Fruit fly (Drosophila melanogaster) whole organism, embryonic: ENCODE data around the gene CG5262.

ENCODE experiments used
- Atf3 ChIP-seq: fragments of 200-800 bp; sonication (Bioruptor generic); optimal IDR thresholded peaks from 3 replicates; lab custom pipeline; 2016; ENCODE audit warnings: missing biosample characterization, missing genetic modification characterization
- CG11398 ChIP-seq: fragments of 200-800 bp; sonication (Bioruptor generic); optimal IDR thresholded peaks from 2 replicates; lab custom pipeline; 2016; ENCODE audit warnings: missing biosample characterization, missing genetic modification characterization
- CG12236 ChIP-seq: fragments of 200-800 bp; sonication (Bioruptor generic); optimal IDR thresholded peaks from 2 replicates; lab custom pipeline; 2016; ENCODE audit warnings: missing biosample characterization, missing genetic modification characterization
- CG12391 ChIP-seq: fragments of 200-800 bp; sonication (Bioruptor generic); optimal IDR thresholded peaks from 3 replicates; lab custom pipeline; 2018; ENCODE audit warnings: missing biosample characterization, mild to moderate bottlenecking, missing genetic modification characterization, moderate library complexity
- CG14860 ChIP-seq: fragments of 200-800 bp; sonication (Bioruptor generic); IDR thresholded peaks from 3 replicates; pipeline ENCODE4 v1.3.6; 2022; ENCODE audit warnings: missing biosample characterization, missing genetic modification characterization; ENCODE audit not compliant: partially characterized antibody
- CG15073 ChIP-seq: fragments of 200-800 bp; sonication (Bioruptor generic); optimal IDR thresholded peaks from 2 replicates; lab custom pipeline; 2016; ENCODE audit warnings: missing biosample characterization, missing genetic modification characterization
- CG15514 ChIP-seq: fragments of 200-800 bp; sonication (Bioruptor generic); optimal IDR thresholded peaks from 3 replicates; lab custom pipeline; 2017; ENCODE audit warnings: missing biosample characterization, missing genetic modification characterization, mild to moderate bottlenecking, moderate library complexity, missing genetic modification reagents
- CG16815 ChIP-seq: fragments of 200-800 bp; sonication (Bioruptor generic); optimal IDR thresholded peaks from 3 replicates; lab custom pipeline; 2017; ENCODE audit warnings: missing biosample characterization, mild to moderate bottlenecking, missing genetic modification characterization
- CG17568 ChIP-seq: fragments of 200-800 bp; sonication (Bioruptor generic); optimal IDR thresholded peaks from 2 replicates; lab custom pipeline; 2018; ENCODE audit warnings: missing biosample characterization, mild to moderate bottlenecking, missing genetic modification characterization, moderate library complexity
- CG1792 ChIP-seq: fragments of 200-800 bp; sonication (Bioruptor generic); optimal IDR thresholded peaks from 2 replicates; lab custom pipeline; 2016; ENCODE audit warnings: missing biosample characterization, missing genetic modification characterization
- CG30431 ChIP-seq: fragments of 200-800 bp; sonication (Bioruptor generic); optimal IDR thresholded peaks from 2 replicates; lab custom pipeline; 2017; ENCODE audit warnings: missing biosample characterization, missing genetic modification characterization
- CG3281 ChIP-seq: fragments of 200-800 bp; sonication (Bioruptor generic); optimal IDR thresholded peaks from 3 replicates; lab custom pipeline; 2017; ENCODE audit warnings: missing biosample characterization, mild to moderate bottlenecking, missing genetic modification characterization
- CG4424 ChIP-seq: fragments of 200-800 bp; sonication (Bioruptor generic); optimal IDR thresholded peaks from 3 replicates; lab custom pipeline; 2016; ENCODE audit warnings: missing biosample characterization, missing genetic modification characterization
- CG4820 ChIP-seq: fragments of 200-800 bp; sonication (Bioruptor generic); optimal IDR thresholded peaks from 3 replicates; lab custom pipeline; 2016; ENCODE audit warnings: missing biosample characterization, missing genetic modification characterization
- CG5180 ChIP-seq: fragments of 200-800 bp; sonication (Bioruptor generic); optimal IDR thresholded peaks from 3 replicates; lab custom pipeline; 2017; ENCODE audit warnings: missing biosample characterization, missing genetic modification characterization, mild to moderate bottlenecking, moderate library complexity, missing genetic modification reagents
- CG5245 ChIP-seq: fragments of 200-800 bp; sonication (Bioruptor generic); optimal IDR thresholded peaks from 3 replicates; lab custom pipeline; 2016; ENCODE audit warnings: missing biosample characterization, missing genetic modification characterization
- CG6254 ChIP-seq: fragments of 200-800 bp; sonication (Bioruptor generic); optimal IDR thresholded peaks from 3 replicates; lab custom pipeline; 2017; ENCODE audit warnings: mild to moderate bottlenecking, missing biosample characterization, missing genetic modification reagents, missing genetic modification characterization
- CG7556 ChIP-seq: fragments of 200-800 bp; sonication (Bioruptor generic); optimal IDR thresholded peaks from 2 replicates; lab custom pipeline; 2017; ENCODE audit warnings: missing biosample characterization, mild to moderate bottlenecking, missing genetic modification characterization
- CG8765 ChIP-seq: fragments of 200-800 bp; sonication (Bioruptor generic); IDR thresholded peaks from 2 replicates; pipeline ENCODE4 v1.3.6; 2022; ENCODE audit warnings: missing biosample characterization, missing genetic modification characterization
- CG9609 ChIP-seq: fragments of 200-800 bp; sonication (Bioruptor generic); optimal IDR thresholded peaks from 3 replicates; lab custom pipeline; 2016; ENCODE audit warnings: missing biosample characterization, missing genetic modification characterization
- CG9876 ChIP-seq: fragments of 200-800 bp; sonication (Bioruptor generic); optimal IDR thresholded peaks from 2 replicates; lab custom pipeline; 2016; ENCODE audit warnings: missing biosample characterization, missing genetic modification characterization
- Dp ChIP-seq: fragments of 200-800 bp; sonication (Bioruptor generic); optimal IDR thresholded peaks from 2 replicates; lab custom pipeline; 2018; ENCODE audit warnings: missing biosample characterization, mild to moderate bottlenecking, missing genetic modification characterization, moderate library complexity
- Dref ChIP-seq: fragments of 200-800 bp; sonication (Bioruptor generic); IDR thresholded peaks from 2 replicates; pipeline ENCODE4 v1.3.6; 2022; ENCODE audit warnings: missing biosample characterization, missing genetic modification characterization
- Ets97D ChIP-seq: fragments of 200-800 bp; sonication (Bioruptor generic); optimal IDR thresholded peaks from 3 replicates; lab custom pipeline; 2016; ENCODE audit warnings: missing biosample characterization, missing genetic modification characterization
- Gug ChIP-seq: fragments of 200-800 bp; sonication (Bioruptor generic); IDR thresholded peaks from 4 replicates; pipeline ENCODE4 v1.3.6; 2022; ENCODE audit warnings: missing biosample characterization, missing genetic modification characterization
- Lhr ChIP-seq: fragments of 200-800 bp; sonication (Bioruptor generic); optimal IDR thresholded peaks from 3 replicates; lab custom pipeline; 2017; ENCODE audit warnings: mild to moderate bottlenecking, missing biosample characterization, missing genetic modification reagents, missing genetic modification characterization
- Lpt ChIP-seq: fragments of >200 bp; optimal IDR thresholded peaks from 2 replicates; lab custom pipeline; 2018; ENCODE audit warnings: missing biosample characterization, missing genetic modification characterization
- NC2β ChIP-seq: fragments of 200-800 bp; sonication (Bioruptor generic); optimal IDR thresholded peaks from 2 replicates; lab custom pipeline; 2016; ENCODE audit warnings: missing biosample characterization, missing genetic modification characterization
- PHDP ChIP-seq: fragments of 200-800 bp; sonication (Bioruptor generic); optimal IDR thresholded peaks from 3 replicates; lab custom pipeline; 2018; ENCODE audit warnings: missing biosample characterization, mild to moderate bottlenecking, missing genetic modification characterization, moderate library complexity
- Vsx1 ChIP-seq: fragments of 200-800 bp; sonication (Bioruptor generic); optimal IDR thresholded peaks from 2 replicates; lab custom pipeline; 2017; ENCODE audit warnings: missing biosample characterization, mild to moderate bottlenecking, missing genetic modification characterization, missing genetic modification reagents
- ara ChIP-seq: fragments of 200-800 bp; sonication (Bioruptor generic); IDR thresholded peaks from 2 replicates; pipeline ENCODE4 v1.3.6; 2022; ENCODE audit warnings: missing biosample characterization, missing genetic modification characterization
- az2 ChIP-seq: fragments of 200-800 bp; sonication (Bioruptor generic); optimal IDR thresholded peaks from 3 replicates; lab custom pipeline; 2016; ENCODE audit warnings: missing biosample characterization, missing genetic modification characterization
- br ChIP-seq: fragments of >200 bp; optimal IDR thresholded peaks from 2 replicates; lab custom pipeline; 2017
- btn ChIP-seq: fragments of 200-800 bp; sonication (Bioruptor generic); optimal IDR thresholded peaks from 2 replicates; lab custom pipeline; 2016; ENCODE audit warnings: missing biosample characterization, missing genetic modification characterization
- chn ChIP-seq: fragments of 200-800 bp; sonication (Bioruptor generic); optimal IDR thresholded peaks from 2 replicates; lab custom pipeline; 2016; ENCODE audit warnings: missing biosample characterization, missing genetic modification characterization
- ci ChIP-seq: fragments of 200-800 bp; sonication (Bioruptor generic); IDR thresholded peaks from 3 replicates; pipeline ENCODE4 v1.3.6; 2022; ENCODE audit warnings: missing biosample characterization, missing genetic modification characterization
- corto ChIP-seq: fragments of 200-800 bp; sonication (Bioruptor generic); optimal IDR thresholded peaks from 2 replicates; lab custom pipeline; 2016; ENCODE audit warnings: missing biosample characterization, mild to moderate bottlenecking, missing genetic modification characterization, moderate library complexity
- dati ChIP-seq: fragments of 200-800 bp; sonication (Bioruptor generic); IDR thresholded peaks from 2 replicates; pipeline ENCODE4 v1.3.6; 2022; ENCODE audit warnings: missing biosample characterization, missing genetic modification characterization
- ewg ChIP-seq: fragments of 200-800 bp; sonication (Bioruptor generic); optimal IDR thresholded peaks from 3 replicates; lab custom pipeline; 2017; ENCODE audit warnings: mild to moderate bottlenecking, missing biosample characterization, missing genetic modification reagents, missing genetic modification characterization
- exex ChIP-seq: fragments of 200-800 bp; sonication (Bioruptor generic); optimal IDR thresholded peaks from 4 replicates; lab custom pipeline; 2018; ENCODE audit warnings: missing biosample characterization, mild to moderate bottlenecking, missing genetic modification characterization, moderate library complexity
- kah ChIP-seq: fragments of 200-800 bp; sonication (Bioruptor generic); optimal IDR thresholded peaks from 2 replicates; lab custom pipeline; 2018; ENCODE audit warnings: missing biosample characterization, mild to moderate bottlenecking, missing genetic modification characterization
- row ChIP-seq: fragments of 200-800 bp; sonication (Bioruptor generic); IDR thresholded peaks from 3 replicates; pipeline ENCODE4 v1.3.6; 2022; ENCODE audit warnings: missing biosample characterization, missing genetic modification characterization
- run ChIP-seq: fragments of 200-800 bp; sonication (Bioruptor generic); optimal IDR thresholded peaks from 3 replicates; lab custom pipeline; 2018; ENCODE audit warnings: missing biosample characterization, mild to moderate bottlenecking, missing genetic modification characterization
- sens-2 ChIP-seq: fragments of 200-800 bp; sonication (Bioruptor generic); IDR thresholded peaks from 2 replicates; pipeline ENCODE4 v1.3.6; 2022; ENCODE audit warnings: missing biosample characterization, missing genetic modification characterization
- sob ChIP-seq: fragments of 200-800 bp; sonication (Bioruptor generic); IDR thresholded peaks from 2 replicates; pipeline ENCODE4 v1.3.6; 2022; ENCODE audit warnings: missing biosample characterization, missing genetic modification characterization
- sug ChIP-seq: fragments of 200-800 bp; optimal IDR thresholded peaks from 2 replicates; lab custom pipeline; 2019; ENCODE audit warnings: missing biosample characterization, mild to moderate bottlenecking, missing genetic modification characterization, moderate library complexity
- tin ChIP-seq: fragments of 200-800 bp; sonication (Bioruptor generic); optimal IDR thresholded peaks from 3 replicates; lab custom pipeline; 2016; ENCODE audit warnings: missing biosample characterization, missing genetic modification characterization
- trem ChIP-seq: fragments of 200-800 bp; optimal IDR thresholded peaks from 3 replicates; lab custom pipeline; 2019; ENCODE audit warnings: missing biosample characterization, mild to moderate bottlenecking, missing genetic modification characterization, moderate library complexity
- vvl ChIP-seq: fragments of 200-800 bp; sonication (Bioruptor generic); IDR thresholded peaks from 2 replicates; pipeline ENCODE4 v1.3.6; 2022; ENCODE audit warnings: missing biosample characterization, missing genetic modification characterization
- wek ChIP-seq: fragments of 200-800 bp; sonication (Bioruptor generic); optimal IDR thresholded peaks from 3 replicates; lab custom pipeline; 2018; ENCODE audit warnings: missing biosample characterization, mild to moderate bottlenecking, missing genetic modification characterization, moderate library complexity

The CG5262 gene

dm6 chr3L:20441632-20442469, 11.6 kb upstream of the CG5262 start, which contains the start of gene CG5910 (continued):
- TF ChIP-seq br (no peak), CG5245 (GFP tag; lab: Kevin White, UChicago) (peak; percentile 62), Lhr (GFP tag; lab: Kevin White, UChicago) (peak; percentile 48), CG9876 (GFP tag; lab: Kevin White, UChicago) (no peak), sens-2 (GFP tag; lab: Robert Waterston, UW) (peak; percentile 56), ewg (GFP tag; lab: Kevin White, UChicago) (peak; percentile 69), CG5180 (GFP tag; lab: Kevin White, UChicago) (peak; percentile 78), CG9609 (GFP tag; lab: Kevin White, UChicago) (no peak), PHDP (peak; percentile 91), sob (GFP tag; lab: Robert Waterston, UW) (peak; percentile 77), Lpt (GFP tag; lab: Kevin White, UChicago) (no peak), dati (GFP tag; lab: Robert Waterston, UW) (no peak), chn (no peak), tin (GFP tag; lab: Kevin White, UChicago) (peak; percentile 83), CG17568 (GFP tag; lab: Kevin White, UChicago) (no peak), az2 (GFP tag; lab: Kevin White, UChicago) (peak; percentile 82), Dref (GFP tag; lab: Robert Waterston, UW) (no peak), Ets97D (GFP tag; lab: Kevin White, UChicago) (no peak), kah (peak; percentile 69), CG3281 (peak; percentile 93), CG16815 (GFP tag; lab: Kevin White, UChicago) (peak; percentile 81), CG6254 (peak; percentile 87), run (peak; percentile 84), CG30431 (peak; percentile 69), CG12391 (tag; lab: Kevin White, UChicago) (peak; percentile 94), ara (GFP tag; lab: Robert Waterston, UW) (0 out of 2 replicates have a peak, but pooled peaks have one; percentile 33), sug (peak; percentile 84), wek (GFP tag; lab: Kevin White, UChicago) (peak; percentile 42), CG8765 (GFP tag; lab: Robert Waterston, UW) (0 out of 2 replicates have a peak, but pooled peaks have one; percentile 39), Vsx1 (GFP tag; lab: Kevin White, UChicago) (no peak), Gug (peak; percentile 51; the same call in 1 of the 4 replicates), vvl (GFP tag; lab: Robert Waterston, UW) (peak; percentile 87), CG15514 (peak; percentile 76), NC2β (GFP tag; lab: Kevin White, UChicago) (no peak), CG11398 (GFP tag; lab: Kevin White, UChicago) (no peak), Dp (GFP tag; lab: Kevin White, UChicago) (no peak), CG12236 (no peak), Atf3 (GFP tag; lab: Kevin White, UChicago) (peak; percentile 1), corto (GFP tag; lab: Kevin White, UChicago) (no peak), exex (peak; percentile 63), trem (peak; percentile 89), CG7556 (GFP tag; lab: Kevin White, UChicago) (peak; percentile 96), CG15073 (no peak), CG4820 (GFP tag; lab: Kevin White, UChicago) (peak; percentile 79), CG14860 (GFP tag; lab: Robert Waterston, UW) (no peak), btn (no peak), row (GFP tag; lab: Robert Waterston, UW) (peak; percentile 84), CG1792 (GFP tag; lab: Kevin White, UChicago) (no peak), ci (peak; percentile 71), CG4424 (GFP tag; lab: Kevin White, UChicago) (peak; percentile 88)
